Fruit fly (Drosophila melanogaster) whole organism, embryonic: ENCODE data around the gene CG12241.

Experiments used
- Adf1 ChIP-seq: fragments of 200-800 bp; sonication (Bioruptor generic); IDR thresholded peaks from 2 replicates; pipeline ENCODE4 v1.3.6; 2022; ENCODE audit warnings: missing biosample characterization, missing genetic modification characterization
- B-H2 ChIP-seq: fragments of 200-800 bp; sonication (Bioruptor generic); optimal IDR thresholded peaks from 2 replicates; lab custom pipeline; 2018; ENCODE audit warnings: missing biosample characterization, mild to moderate bottlenecking, missing genetic modification characterization
- CG13123 ChIP-seq: fragments of 200-800 bp; sonication (Bioruptor generic); optimal IDR thresholded peaks from 2 replicates; lab custom pipeline; 2016; ENCODE audit warnings: missing biosample characterization, missing genetic modification characterization
- CG13287 ChIP-seq: fragments of 200-800 bp; sonication (Bioruptor generic); IDR thresholded peaks from 2 replicates; pipeline ENCODE4 v1.3.6; 2022; ENCODE audit warnings: missing biosample characterization, missing genetic modification characterization; ENCODE audit not compliant: partially characterized antibody
- CG13894 ChIP-seq: fragments of 200-800 bp; sonication (Bioruptor generic); optimal IDR thresholded peaks from 3 replicates; lab custom pipeline; 2018; ENCODE audit warnings: missing biosample characterization, mild to moderate bottlenecking, missing genetic modification characterization, moderate library complexity
- CG14441 ChIP-seq: fragments of 200-800 bp; sonication (Bioruptor generic); IDR thresholded peaks from 2 replicates; pipeline ENCODE4 v1.3.6; 2022; ENCODE audit warnings: missing biosample characterization, missing genetic modification characterization
- CG15479 ChIP-seq: fragments of 200-800 bp; sonication (Bioruptor generic); optimal IDR thresholded peaks from 3 replicates; lab custom pipeline; 2019; ENCODE audit warnings: missing biosample characterization, mild to moderate bottlenecking, missing genetic modification characterization, moderate library complexity
- CG17359 ChIP-seq: fragments of 200-800 bp; sonication (Bioruptor generic); optimal IDR thresholded peaks from 3 replicates; lab custom pipeline; 2018; ENCODE audit warnings: missing biosample characterization, mild to moderate bottlenecking, missing genetic modification characterization, moderate library complexity
- CG17802 ChIP-seq: fragments of 200-800 bp; sonication (Bioruptor generic); optimal IDR thresholded peaks from 2 replicates; lab custom pipeline; 2018; ENCODE audit warnings: missing biosample characterization, mild to moderate bottlenecking, missing genetic modification characterization, moderate library complexity
- CG3281 ChIP-seq: fragments of 200-800 bp; sonication (Bioruptor generic); optimal IDR thresholded peaks from 3 replicates; lab custom pipeline; 2017; ENCODE audit warnings: missing biosample characterization, mild to moderate bottlenecking, missing genetic modification characterization
- CG6175 ChIP-seq: fragments of 200-800 bp; sonication (Bioruptor generic); IDR thresholded peaks from 3 replicates; pipeline ENCODE4 v1.3.6; 2022; ENCODE audit warnings: missing biosample characterization, missing genetic modification characterization
- CG7271 ChIP-seq: fragments of 200-800 bp; sonication (Bioruptor generic); optimal IDR thresholded peaks from 2 replicates; lab custom pipeline; 2018; ENCODE audit warnings: missing biosample characterization, mild to moderate bottlenecking, missing genetic modification characterization, moderate library complexity
- CG7745 ChIP-seq: fragments of 200-800 bp; sonication (Bioruptor generic); optimal IDR thresholded peaks from 2 replicates; lab custom pipeline; 2018; ENCODE audit warnings: missing biosample characterization, mild to moderate bottlenecking, missing genetic modification characterization, moderate library complexity
- CG8290 ChIP-seq, 3 experiments: fragments of 200-800 bp; sonication (Bioruptor generic); optimal IDR thresholded peaks; 2 replicates each; lab custom pipeline; 2016 to 2019; ENCODE audit warnings: missing biosample characterization in 3 of 3, missing genetic modification characterization in 3 of 3, mild to moderate bottlenecking in 2 of 3, moderate library complexity in 1 of 3
- CG8765 ChIP-seq: fragments of 200-800 bp; sonication (Bioruptor generic); IDR thresholded peaks from 2 replicates; pipeline ENCODE4 v1.3.6; 2022; ENCODE audit warnings: missing biosample characterization, missing genetic modification characterization
- CG9932 ChIP-seq: fragments of 200-800 bp; sonication (Bioruptor generic); IDR thresholded peaks from 2 replicates; pipeline ENCODE4 v1.3.6; 2022; ENCODE audit warnings: missing biosample characterization, missing genetic modification characterization
- Dll ChIP-seq: fragments of 200-800 bp; sonication (Bioruptor generic); IDR thresholded peaks from 4 replicates; pipeline ENCODE4 v1.3.6; 2022; ENCODE audit warnings: missing biosample characterization, missing genetic modification characterization; ENCODE audit not compliant: partially characterized antibody
- E2f2 ChIP-seq: fragments of 200-800 bp; sonication (Bioruptor generic); IDR thresholded peaks from 2 replicates; pipeline ENCODE4 v1.3.6; 2022; ENCODE audit warnings: missing biosample characterization, missing genetic modification characterization
- HLH4C ChIP-seq: fragments of 200-800 bp; sonication (Bioruptor generic); IDR thresholded peaks from 3 replicates; pipeline ENCODE4 v1.3.6; 2022; ENCODE audit warnings: missing biosample characterization, missing genetic modification characterization; ENCODE audit not compliant: partially characterized antibody
- Hey ChIP-seq: fragments of 200-800 bp; sonication (Bioruptor generic); optimal IDR thresholded peaks from 3 replicates; lab custom pipeline; 2018; ENCODE audit warnings: missing biosample characterization, mild to moderate bottlenecking, missing genetic modification characterization
- Lim3 ChIP-seq: fragments of 200-800 bp; sonication (Bioruptor generic); IDR thresholded peaks from 2 replicates; pipeline ENCODE4 v1.3.6; 2022; ENCODE audit warnings: missing biosample characterization, missing genetic modification characterization
- MTF-1 ChIP-seq: fragments of 200-800 bp; sonication (Bioruptor generic); optimal IDR thresholded peaks from 2 replicates; lab custom pipeline; 2018; ENCODE audit warnings: missing biosample characterization, mild to moderate bottlenecking, missing genetic modification characterization, borderline replicate concordance
- Med ChIP-seq: fragments of 200-800 bp; sonication (Bioruptor generic); peaks from one replicate; lab custom pipeline; 2016; ENCODE audit warnings: missing biosample characterization, missing genetic modification characterization, mild to moderate bottlenecking, inconsistent platforms, moderate library complexity
- Meics ChIP-seq: fragments of 200-800 bp; sonication (Bioruptor generic); optimal IDR thresholded peaks from 2 replicates; lab custom pipeline; 2017; ENCODE audit warnings: missing biosample characterization, mild to moderate bottlenecking, missing genetic modification characterization
- Nf-YC ChIP-seq: fragments of 200-800 bp; optimal IDR thresholded peaks from 3 replicates; lab custom pipeline; 2019; ENCODE audit warnings: missing biosample characterization, mild to moderate bottlenecking, missing genetic modification characterization, moderate library complexity
- Stat92E ChIP-seq, 3 experiments: fragments of >200 bp in 2 of 3; fragments of 200-800 bp in 1 of 3; sonication (Bioruptor generic) in 1 of 3; optimal IDR thresholded peaks; 2 replicates each; lab custom pipeline; 2017 to 2019; ENCODE audit warnings: missing biosample characterization in 3 of 3, missing genetic modification characterization in 3 of 3, mild to moderate bottlenecking in 1 of 3, moderate library complexity in 1 of 3
- Vsx1 ChIP-seq: fragments of 200-800 bp; sonication (Bioruptor generic); optimal IDR thresholded peaks from 2 replicates; lab custom pipeline; 2017; ENCODE audit warnings: missing biosample characterization, mild to moderate bottlenecking, missing genetic modification characterization, missing genetic modification reagents
- amos ChIP-seq: fragments of 200-800 bp; sonication (Bioruptor generic); IDR thresholded peaks from 2 replicates; pipeline ENCODE4 v1.3.6; 2022; ENCODE audit warnings: missing biosample characterization, missing genetic modification characterization; ENCODE audit not compliant: partially characterized antibody
- bbx ChIP-seq: fragments of 200-800 bp; sonication (Bioruptor generic); IDR thresholded peaks from 2 replicates; pipeline ENCODE4 v1.3.6; 2022; ENCODE audit warnings: missing biosample characterization, missing genetic modification characterization; ENCODE audit not compliant: partially characterized antibody
- caup ChIP-seq: fragments of 200-800 bp; sonication (Bioruptor generic); optimal IDR thresholded peaks from 3 replicates; lab custom pipeline; 2017; ENCODE audit warnings: missing biosample characterization, mild to moderate bottlenecking, missing genetic modification characterization, moderate library complexity; ENCODE audit not compliant: severe bottlenecking
- dm ChIP-seq: fragments of 200-800 bp; sonication (Bioruptor generic); optimal IDR thresholded peaks from 3 replicates; lab custom pipeline; 2016; ENCODE audit warnings: missing biosample characterization, missing genetic modification characterization
- dysf ChIP-seq: fragments of 200-800 bp; sonication (Bioruptor generic); IDR thresholded peaks from 3 replicates; pipeline ENCODE4 v1.3.6; 2022; ENCODE audit warnings: missing biosample characterization, missing genetic modification characterization
- emc ChIP-seq: fragments of 200-800 bp; sonication (Bioruptor generic); optimal IDR thresholded peaks from 2 replicates; lab custom pipeline; 2016; ENCODE audit warnings: missing biosample characterization, missing genetic modification characterization
- ems ChIP-seq: fragments of 200-800 bp; sonication (Bioruptor generic); optimal IDR thresholded peaks from 3 replicates; lab custom pipeline; 2016; ENCODE audit warnings: missing biosample characterization, missing genetic modification characterization
- fd96Cb ChIP-seq: fragments of 200-800 bp; sonication (Bioruptor generic); optimal IDR thresholded peaks from 2 replicates; lab custom pipeline; 2018; ENCODE audit warnings: missing biosample characterization, mild to moderate bottlenecking, missing genetic modification characterization, moderate library complexity
- ftz-f1 ChIP-seq: fragments of 200-800 bp; sonication (Bioruptor generic); optimal IDR thresholded peaks from 2 replicates; lab custom pipeline; 2016; ENCODE audit warnings: missing biosample characterization, missing genetic modification characterization
- gcm ChIP-seq: fragments of 200-800 bp; sonication (Bioruptor generic); optimal IDR thresholded peaks from 2 replicates; lab custom pipeline; 2019; ENCODE audit warnings: missing biosample characterization, mild to moderate bottlenecking, missing genetic modification characterization, moderate library complexity
- gsb ChIP-seq: fragments of 200-800 bp; sonication (Bioruptor generic); IDR thresholded peaks from 2 replicates; pipeline ENCODE4 v1.3.6; 2022; ENCODE audit warnings: missing biosample characterization, missing genetic modification characterization
- hkb ChIP-seq, 2 experiments: fragments of 200-800 bp in 1 of 2; fragments of >200 bp in 1 of 2; sonication (Bioruptor generic) in 1 of 2; IDR thresholded peaks in 1 of 2; optimal IDR thresholded peaks in 1 of 2; 2 replicates each; pipeline versions ENCODE4 v1.3.6 to Lab custom; 2017 to 2022; ENCODE audit warnings: missing biosample characterization in 1 of 2, missing genetic modification characterization in 1 of 2
- lab ChIP-seq: fragments of 200-800 bp; sonication (Bioruptor generic); optimal IDR thresholded peaks from 3 replicates; lab custom pipeline; 2017; ENCODE audit warnings: missing biosample characterization, missing genetic modification characterization, mild to moderate bottlenecking, moderate library complexity, missing genetic modification reagents
- lbe ChIP-seq: fragments of 200-800 bp; sonication (Bioruptor generic); optimal IDR thresholded peaks from 2 replicates; lab custom pipeline; 2016; ENCODE audit warnings: missing biosample characterization, mild to moderate bottlenecking, missing genetic modification characterization
- lmd ChIP-seq: fragments of 200-800 bp; sonication (Bioruptor generic); IDR thresholded peaks from 2 replicates; pipeline ENCODE4 v1.3.6; 2022; ENCODE audit warnings: missing biosample characterization, missing genetic modification characterization
- org-1 ChIP-seq: fragments of 200-800 bp; sonication (Bioruptor generic); optimal IDR thresholded peaks from 2 replicates; lab custom pipeline; 2017; ENCODE audit warnings: missing biosample characterization, missing genetic modification characterization
- pb ChIP-seq: fragments of 200-800 bp; sonication (Bioruptor generic); optimal IDR thresholded peaks from 3 replicates; lab custom pipeline; 2016; ENCODE audit warnings: missing biosample characterization, missing genetic modification characterization
- prd ChIP-seq, 3 experiments: fragments of >200 bp in 2 of 3; fragments of 200-800 bp in 1 of 3; sonication (Bioruptor generic) in 1 of 3; optimal IDR thresholded peaks in 2 of 3; IDR thresholded peaks in 1 of 3; 2 replicates in 2 of 3; 3 replicates in 1 of 3; pipeline versions ENCODE4 v1.3.6 to Lab custom; 2017 to 2022; ENCODE audit warnings: missing biosample characterization in 1 of 3, missing genetic modification characterization in 1 of 3
- tio ChIP-seq: fragments of 200-800 bp; sonication (Bioruptor generic); optimal IDR thresholded peaks from 2 replicates; lab custom pipeline; 2017; ENCODE audit warnings: missing biosample characterization, missing genetic modification characterization, inconsistent platforms
- vvl ChIP-seq: fragments of 200-800 bp; sonication (Bioruptor generic); IDR thresholded peaks from 2 replicates; pipeline ENCODE4 v1.3.6; 2022; ENCODE audit warnings: missing biosample characterization, missing genetic modification characterization
- zen ChIP-seq: fragments of 200-800 bp; sonication (Bioruptor generic); optimal IDR thresholded peaks from 3 replicates; lab custom pipeline; 2018; ENCODE audit warnings: missing biosample characterization, mild to moderate bottlenecking, missing genetic modification characterization, moderate library complexity

CG12241 gene

dm6 chr3R:15243452-15243851 lies 24.4 kb downstream of the CG12241 start (continued):
- TF ChIP-seq lab (GFP tag; lab: Kevin White, UChicago) = no peak
- no peak for TF ChIP-seq Stat92E (GFP tag; optimal IDR thresholded peaks at IDR 0.05; lab: Kevin White, UChicago)
- TF ChIP-seq Nf-YC = no peak
- no peak for TF ChIP-seq CG14441 (GFP tag; lab: Robert Waterston, UW)
- TF ChIP-seq CG9932 (GFP tag; lab: Robert Waterston, UW) = peak; percentile 28; the same call in 1 of the 2 replicates
- TF ChIP-seq Dll (GFP tag; lab: Robert Waterston, UW) = peak; percentile 28; the same call in 1 of the 4 replicates
- 0 out of 2 replicates have a peak, but pooled peaks have one; percentile 20 for TF ChIP-seq E2f2 (GFP tag; lab: Robert Waterston, UW)
- TF ChIP-seq CG6175 = no peak
- TF ChIP-seq caup (GFP tag; lab: Kevin White, UChicago) = no peak
- peak; percentile 94 for TF ChIP-seq dm
- no peak for TF ChIP-seq zen
- TF ChIP-seq ems (GFP tag; lab: Kevin White, UChicago) = no peak
- TF ChIP-seq CG7745 = no peak
- TF ChIP-seq tio = no peak
- no peak for TF ChIP-seq lmd (GFP tag; lab: Robert Waterston, UW)
- TF ChIP-seq B-H2 (GFP tag; lab: Kevin White, UChicago) = peak; percentile 49
- no peak for TF ChIP-seq dysf
- no peak for TF ChIP-seq fd96Cb
- TF ChIP-seq lbe (GFP tag; lab: Kevin White, UChicago) = peak; percentile 30
- peak; percentile 53 for TF ChIP-seq Med (GFP tag; lab: Kevin White, UChicago)
- peak; percentile 64 for TF ChIP-seq Hey (tag; lab: Kevin White, UChicago)
- no peak for TF ChIP-seq Lim3 (GFP tag; lab: Robert Waterston, UW)
- TF ChIP-seq org-1 (GFP tag; lab: Kevin White, UChicago) = no peak
- no peak for TF ChIP-seq HLH4C (GFP tag; lab: Robert Waterston, UW)
- TF ChIP-seq amos (GFP tag; lab: Robert Waterston, UW) = peak; percentile 36; the same call in 1 of the 2 replicates
- TF ChIP-seq gsb (GFP tag; lab: Robert Waterston, UW) = no peak
- TF ChIP-seq bbx (GFP tag; lab: Robert Waterston, UW) = peak; percentile 17; the same call in 1 of the 2 replicates
- TF ChIP-seq emc (GFP tag; lab: Kevin White, UChicago) = no peak
- peak; percentile 53 for TF ChIP-seq ftz-f1 (GFP tag; lab: Kevin White, UChicago)
- no peak for TF ChIP-seq CG3281 (GFP tag; lab: Kevin White, UChicago)
- TF ChIP-seq CG13123 (GFP tag; lab: Kevin White, UChicago) = no peak
- TF ChIP-seq Adf1 = peak; percentile 43; the same call in 1 of the 2 replicates
- TF ChIP-seq CG13894 (tag; lab: Kevin White, UChicago) = peak; percentile 10
- no peak for TF ChIP-seq CG17802 (tag; lab: Kevin White, UChicago)
- TF ChIP-seq gcm (GFP tag; lab: Kevin White, UChicago) = peak; percentile 85
- TF ChIP-seq CG15479 (GFP tag; lab: Kevin White, UChicago) = peak; percentile 82
- peak; percentile 36 for TF ChIP-seq CG13287 (GFP tag; lab: Robert Waterston, UW)
- no peak for TF ChIP-seq prd (optimal IDR thresholded peaks at IDR 0.05; lab: Kevin White, UChicago)
- no peak for TF ChIP-seq prd (GFP tag; IDR thresholded peaks at IDR 0.05; lab: Robert Waterston, UW)
- TF ChIP-seq Meics (GFP tag; lab: Kevin White, UChicago) = no peak
- no peak for TF ChIP-seq pb (GFP tag; lab: Kevin White, UChicago)
- TF ChIP-seq CG7271 (tag; lab: Kevin White, UChicago) = no peak
- no peak for TF ChIP-seq CG17359 (tag; lab: Kevin White, UChicago)
- no peak for TF ChIP-seq hkb (optimal IDR thresholded peaks at IDR 0.05; lab: Kevin White, UChicago)
- peak; percentile 17; the same call in 1 of the 2 replicates for TF ChIP-seq hkb (GFP tag; IDR thresholded peaks at IDR 0.05; lab: Robert Waterston, UW)
- TF ChIP-seq Vsx1 (GFP tag; lab: Kevin White, UChicago) = no peak
- TF ChIP-seq vvl (GFP tag; lab: Robert Waterston, UW) = 0 out of 2 replicates have a peak, but pooled peaks have one; percentile 35
- no peak for TF ChIP-seq MTF-1 (GFP tag; lab: Kevin White, UChicago)
- no peak for TF ChIP-seq CG8765 (GFP tag; lab: Robert Waterston, UW)
- no peak for TF ChIP-seq CG8290 (GFP tag; optimal IDR thresholded peaks at IDR 0.05; lab: Kevin White, UChicago)
- peak in 1 of 2 experiments; percentile 29 for TF ChIP-seq CG8290 (tag; optimal IDR thresholded peaks at IDR 0.05; lab: Kevin White, UChicago)
